Fruit fly (Drosophila melanogaster): Measurements from ENCODE around the gene Ptp36E.

The Ptp36E gene

DNA sequence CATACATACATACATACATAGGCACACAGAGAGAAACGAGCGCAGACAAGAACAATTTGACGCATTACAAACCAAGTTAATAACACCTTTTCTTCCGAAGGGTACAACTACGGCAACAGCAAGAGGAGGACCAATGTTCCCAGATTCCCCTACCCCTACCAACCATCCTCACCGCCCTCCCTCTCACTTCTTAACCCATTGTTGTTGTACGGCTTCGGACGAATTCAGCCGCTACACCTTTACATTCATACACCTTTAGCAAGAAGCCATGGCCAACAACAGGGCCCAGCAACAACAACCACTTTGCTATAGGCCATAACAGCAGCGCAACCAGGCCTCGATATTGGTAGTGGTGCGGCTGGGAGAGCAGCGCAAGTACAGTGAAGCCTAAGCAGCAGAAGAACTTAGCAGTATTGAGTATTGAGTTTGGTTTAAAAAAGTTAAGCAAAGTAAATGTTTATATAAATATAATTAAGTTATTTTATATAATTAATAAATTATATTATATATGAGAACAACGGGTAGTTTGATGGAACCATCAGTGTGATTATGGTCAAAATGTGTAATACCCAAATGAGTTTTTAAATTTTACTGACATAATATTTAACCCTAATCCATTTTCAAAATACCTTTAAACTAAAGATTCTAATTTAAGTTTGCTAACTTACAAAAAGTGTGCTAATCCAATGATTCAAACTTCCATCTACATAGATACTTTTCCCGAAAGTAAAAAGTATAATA, 34.2 kb downstream of the Ptp36E start (continued):
- TF ChIP-seq lz (GFP tag; optimal IDR thresholded peaks at IDR 0.05), result no peak
- peak; percentile 17 for TF ChIP-seq CG8632 (GFP tag; optimal IDR thresholded peaks at IDR 0.05)
- TF ChIP-seq CG9139 (GFP tag; optimal IDR thresholded peaks at IDR 0.05), result no peak
- TF ChIP-seq CG8119 (GFP tag; IDR thresholded peaks at IDR 0.05), result peak; percentile 42; the same call in 1 of the 3 replicates
- TF ChIP-seq CG16779 (tag; optimal IDR thresholded peaks at IDR 0.05), result no peak
- TF ChIP-seq CG4318 (GFP tag; optimal IDR thresholded peaks at IDR 0.05), result no peak
- peak; percentile 5 for TF ChIP-seq vri (GFP tag; optimal IDR thresholded peaks at IDR 0.05)
- no peak for TF ChIP-seq fd85E (GFP tag; optimal IDR thresholded peaks at IDR 0.05)
- peak; percentile 37 for TF ChIP-seq dac (GFP tag; optimal IDR thresholded peaks at IDR 0.05)
- peak; percentile 14 for TF ChIP-seq Sox15 (GFP tag; optimal IDR thresholded peaks at IDR 0.05)
- no peak for TF ChIP-seq CG6808 (GFP tag; optimal IDR thresholded peaks at IDR 0.05)
- peak; percentile 37; the same call in 1 of the 2 replicates for TF ChIP-seq Gug (GFP tag; IDR thresholded peaks at IDR 0.05)
- peak; percentile 18 for TF ChIP-seq fd59A (GFP tag; optimal IDR thresholded peaks at IDR 0.05)
- TF ChIP-seq CG34406 (GFP tag; optimal IDR thresholded peaks at IDR 0.05), result no peak
- peak; percentile 36 for TF ChIP-seq Hr39 (GFP tag; optimal IDR thresholded peaks at IDR 0.05)
- peak; percentile 60 for TF ChIP-seq CG1621 (tag; optimal IDR thresholded peaks at IDR 0.05)
- TF ChIP-seq Lpt (GFP tag; optimal IDR thresholded peaks at IDR 0.05), result peak; percentile 53
- TF ChIP-seq CG6792 (GFP tag; optimal IDR thresholded peaks at IDR 0.05), result peak; percentile 28
- TF ChIP-seq CG32006 (GFP tag; optimal IDR thresholded peaks at IDR 0.05), result no peak
- TF ChIP-seq Blimp-1 (GFP tag; optimal IDR thresholded peaks at IDR 0.05), result no peak

DNA sequence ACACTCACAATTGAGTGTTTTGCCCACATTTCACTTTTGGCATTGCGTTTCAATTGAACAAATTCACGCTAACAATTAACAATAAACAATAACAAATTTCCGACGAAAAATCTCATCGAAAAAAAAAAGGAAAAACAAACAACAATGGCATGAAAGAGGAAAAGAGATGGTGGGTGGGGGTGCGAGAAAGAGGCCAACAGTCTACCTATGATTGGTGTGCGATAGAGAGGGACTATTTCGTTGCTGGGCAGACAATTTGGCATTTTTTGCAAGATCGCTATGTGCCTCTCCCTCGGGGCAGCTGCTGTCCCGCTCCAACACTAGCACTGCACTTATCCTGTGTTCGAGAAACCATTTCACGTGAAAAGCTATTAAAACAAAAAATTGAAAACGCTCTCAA, 34.9 kb downstream of the Ptp36E start:
- TF ChIP-seq CG6163 (GFP tag; IDR thresholded peaks at IDR 0.05), result no peak
- no peak for TF ChIP-seq pdm3 (GFP tag; optimal IDR thresholded peaks at IDR 0.05)
- TF ChIP-seq Sox15 (GFP tag; optimal IDR thresholded peaks at IDR 0.05), result no peak
- TF ChIP-seq Blimp-1 (GFP tag; optimal IDR thresholded peaks at IDR 0.05), result no peak
- TF ChIP-seq CG8119 (GFP tag; IDR thresholded peaks at IDR 0.05), result no peak
- no peak for TF ChIP-seq CG1621 (tag; optimal IDR thresholded peaks at IDR 0.05)
- no peak for TF ChIP-seq CG15336 (GFP tag; IDR thresholded peaks at IDR 0.05)
- no peak for TF ChIP-seq Ets96B (tag; optimal IDR thresholded peaks at IDR 0.05)
- no peak for TF ChIP-seq vri (GFP tag; optimal IDR thresholded peaks at IDR 0.05)
- no peak for TF ChIP-seq lz (GFP tag; optimal IDR thresholded peaks at IDR 0.05)
- no peak for TF ChIP-seq Sox102F (GFP tag; optimal IDR thresholded peaks at IDR 0.05)

DNA sequence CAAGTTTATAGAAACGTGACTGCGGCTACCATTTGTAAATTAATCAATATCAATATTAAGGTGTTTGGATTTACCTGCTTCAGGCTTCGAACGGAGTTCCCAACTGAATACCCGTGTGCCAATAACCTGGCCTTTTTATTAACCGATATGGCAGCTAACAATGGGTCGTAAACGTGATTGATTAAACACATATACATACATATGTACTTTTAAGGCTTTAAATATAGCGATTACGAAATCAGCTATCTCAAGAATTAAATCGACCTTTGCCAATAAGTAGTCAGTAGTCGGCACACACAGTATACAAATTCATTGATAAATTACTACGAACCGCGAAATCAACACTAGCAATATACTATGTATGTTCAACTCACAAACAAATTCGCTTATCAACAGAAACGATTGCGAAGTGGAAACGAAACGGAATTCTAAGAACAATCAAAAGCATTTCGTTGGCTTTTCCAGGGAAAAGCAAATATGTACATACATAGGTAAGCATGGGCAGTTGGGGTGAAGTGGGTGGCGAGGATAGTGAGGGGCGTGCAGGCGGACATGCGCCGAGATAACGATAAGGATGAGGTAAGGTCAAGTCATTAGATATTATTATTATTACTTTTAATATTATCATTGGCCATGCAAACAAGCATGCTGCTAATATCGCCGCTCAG, 36.1 kb downstream of the Ptp36E start:
- TF ChIP-seq Eip75B (GFP tag; optimal IDR thresholded peaks at IDR 0.05) (no peak), dsx (GFP tag; optimal IDR thresholded peaks at IDR 0.05; ENCODE audit: poor library complexity, severe bottlenecking) (no peak), Eip78C (GFP tag) (peak; percentile 33), Lpt (GFP tag; optimal IDR thresholded peaks at IDR 0.05) (no peak), CG6792 (GFP tag; optimal IDR thresholded peaks at IDR 0.05) (no peak), CG6808 (GFP tag; optimal IDR thresholded peaks at IDR 0.05) (peak; percentile 30), CG7368 (GFP tag; optimal IDR thresholded peaks at IDR 0.05) (no peak), CG11294 (GFP tag; IDR thresholded peaks at IDR 0.05) (no peak), Blimp-1 (GFP tag; optimal IDR thresholded peaks at IDR 0.05) (no peak), pdm3 (GFP tag; optimal IDR thresholded peaks at IDR 0.05) (no peak), fkh (GFP tag; optimal IDR thresholded peaks at IDR 0.05) (peak; percentile 97), CG11762 (GFP tag; optimal IDR thresholded peaks at IDR 0.05; ENCODE audit: insufficient read depth) (no peak), Ets96B (tag; optimal IDR thresholded peaks at IDR 0.05) (no peak), CG34406 (GFP tag; optimal IDR thresholded peaks at IDR 0.05) (no peak), lz (GFP tag; optimal IDR thresholded peaks at IDR 0.05) (no peak), Ets21C (GFP tag; optimal IDR thresholded peaks at IDR 0.05) (no peak), acj6 (GFP tag; optimal IDR thresholded peaks at IDR 0.05) (peak; percentile 34), Sox15 (GFP tag; optimal IDR thresholded peaks at IDR 0.05) (no peak), CG16779 (tag; optimal IDR thresholded peaks at IDR 0.05) (peak; percentile 54), CG31627 (GFP tag; optimal IDR thresholded peaks at IDR 0.05) (no peak), CG6276 (GFP tag; optimal IDR thresholded peaks at IDR 0.05) (peak; percentile 4), CG32006 (GFP tag; optimal IDR thresholded peaks at IDR 0.05) (no peak), CG8319 (GFP tag; optimal IDR thresholded peaks at IDR 0.05) (no peak), topi (GFP tag; optimal IDR thresholded peaks at IDR 0.05) (no peak), fd85E (GFP tag; optimal IDR thresholded peaks at IDR 0.05) (no peak), dac (GFP tag; optimal IDR thresholded peaks at IDR 0.05) (no peak), CG10631 (GFP tag; optimal IDR thresholded peaks at IDR 0.05) (no peak), CG8632 (GFP tag; optimal IDR thresholded peaks at IDR 0.05) (no peak), fd59A (GFP tag; optimal IDR thresholded peaks at IDR 0.05) (no peak), CG3919 (GFP tag; optimal IDR thresholded peaks at IDR 0.05) (no peak), CG3032 (tag; optimal IDR thresholded peaks at IDR 0.05) (no peak), CG10669 (GFP tag; optimal IDR thresholded peaks at IDR 0.05) (peak; percentile 34), Hr39 (GFP tag; optimal IDR thresholded peaks at IDR 0.05) (no peak), CG11902 (GFP tag; optimal IDR thresholded peaks at IDR 0.05) (no peak)
